Worm (Caenorhabditis elegans) whole organism, mixed stage, embryonic: ENCODE data around the gene T28F3.5.

ENCODE experiments used
- ces-1 ChIP-seq: fragments of 150-350 bp; optimal IDR thresholded peaks from 2 replicates; lab custom pipeline; 2014; ENCODE audit warnings: missing biosample characterization, missing genetic modification reagents, missing genetic modification characterization
- drap-1 ChIP-seq: fragments of 200-800 bp; sonication (Bioruptor generic); optimal IDR thresholded peaks from 3 replicates; lab custom pipeline; 2018; ENCODE audit warnings: mild to moderate bottlenecking, missing genetic modification characterization, missing compliant biosample characterization
- elt-1 ChIP-seq: sonication (generic microtip); optimal IDR thresholded peaks from 2 replicates; lab custom pipeline; 2017; ENCODE audit warnings: missing genetic modification characterization, mild to moderate bottlenecking, missing compliant biosample characterization, antibody characterized with exemption, moderate library complexity, borderline replicate concordance; ENCODE audit not compliant: insufficient read depth
- elt-3 ChIP-seq: fragments of 150-350 bp; optimal IDR thresholded peaks from 2 replicates; lab custom pipeline; 2014; ENCODE audit warnings: missing biosample characterization, missing genetic modification characterization
- sem-2 ChIP-seq: fragments of 200-800 bp; sonication (Bioruptor generic); optimal IDR thresholded peaks from 2 replicates; lab custom pipeline; 2018; ENCODE audit warnings: mild to moderate bottlenecking, missing genetic modification characterization, missing compliant biosample characterization
- snpc-4 ChIP-seq: fragments of 150-350 bp; optimal IDR thresholded peaks from 2 replicates; lab custom pipeline; 2014; ENCODE audit warnings: missing biosample characterization, missing genetic modification characterization
- tbx-8 ChIP-seq: fragments of 200-800 bp; sonication (Bioruptor generic); optimal IDR thresholded peaks from 2 replicates; lab custom pipeline; 2018; ENCODE audit warnings: mild to moderate bottlenecking, missing genetic modification characterization, moderate library complexity, missing compliant biosample characterization
- unc-39 ChIP-seq: fragments of 150-350 bp; optimal IDR thresholded peaks from 2 replicates; lab custom pipeline; 2014; ENCODE audit warnings: missing biosample characterization, missing genetic modification characterization
- unc-62 ChIP-seq: fragments of 150-350 bp; optimal IDR thresholded peaks from 2 replicates; lab custom pipeline; 2014; ENCODE audit warnings: missing biosample characterization, missing genetic modification reagents, missing genetic modification characterization

ce11 chrIV:17275281-17275680 lies 19.3 kb upstream of the T28F3.5 start, which contains the start of gene lhfp-4:
- TF ChIP-seq elt-3 (tag; lab: Kevin White, UChicago) = no peak
- no peak for TF ChIP-seq elt-1
- no peak for TF ChIP-seq sem-2
- no peak for TF ChIP-seq drap-1 (GFP tag; lab: Kevin White, UChicago)
- no peak for TF ChIP-seq unc-62 (GFP tag; lab: Kevin White, UChicago)
- no peak for TF ChIP-seq tbx-8
- TF ChIP-seq snpc-4 (tag; lab: Kevin White, UChicago) = no peak
- TF ChIP-seq unc-39 (tag; lab: Kevin White, UChicago) = no peak
- TF ChIP-seq ces-1 (GFP tag; lab: Kevin White, UChicago) = no peak
